Worm (Caenorhabditis elegans): ENCODE results near the gene T19D7.6.

- TF ChIP-seq unc-62 (GFP tag; optimal IDR thresholded peaks at IDR 0.05) = no peak
- no peak for TF ChIP-seq nhr-237 (tag; optimal IDR thresholded peaks at IDR 0.05)
- no peak for TF ChIP-seq alr-1 (tag; optimal IDR thresholded peaks at IDR 0.05)
- no peak for TF ChIP-seq ama-1 (optimal IDR thresholded peaks at IDR 0.05)
- no peak for TF ChIP-seq elt-3 (tag; optimal IDR thresholded peaks at IDR 0.05)
- TF ChIP-seq nhr-11 (tag; optimal IDR thresholded peaks at IDR 0.05) = no peak
- TF ChIP-seq aly-2 (tag; optimal IDR thresholded peaks at IDR 0.05) = no peak
- no peak for TF ChIP-seq lin-11 (tag; optimal IDR thresholded peaks at IDR 0.05)
These were observed 25.7 kb upstream of the T19D7.6 start for ce11 chrX:696253-696652.

All from whole organism, L2 larva.